Worm (Caenorhabditis elegans): Measurements from ENCODE around the gene Y82E9BR.6.

The Y82E9BR.6 gene

ce11 chrIII:1392763-1393162 lies 11.7 kb downstream of the Y82E9BR.6 start (continued):
- TF ChIP-seq lir-3 (tag; optimal IDR thresholded peaks at IDR 0.05; ENCODE audit: poor library complexity): no peak
- TF ChIP-seq ces-1 (GFP tag; optimal IDR thresholded peaks at IDR 0.05): no peak
- no peak for TF ChIP-seq aha-1 (tag; optimal IDR thresholded peaks at IDR 0.05)
- no peak for TF ChIP-seq tlp-1 (tag; optimal IDR thresholded peaks at IDR 0.05)
- no peak for TF ChIP-seq pax-3 (tag; optimal IDR thresholded peaks at IDR 0.05)
- TF ChIP-seq nhr-90 (tag; optimal IDR thresholded peaks at IDR 0.05; ENCODE audit: poor library complexity): peak; percentile 19

ce11 chrIII:1395355-1395754 lies 14.3 kb downstream of the Y82E9BR.6 start:
- no peak for TF ChIP-seq nhr-84 (tag; optimal IDR thresholded peaks at IDR 0.05)
- no peak for TF ChIP-seq lin-35 (GFP tag; optimal IDR thresholded peaks at IDR 0.05)
- TF ChIP-seq irx-1 (tag; optimal IDR thresholded peaks at IDR 0.05): no peak
- no peak for TF ChIP-seq grh-1 (GFP tag; IDR thresholded peaks at IDR 0.05)
- no peak for TF ChIP-seq tlp-1 (tag; optimal IDR thresholded peaks at IDR 0.05)
- TF ChIP-seq elt-2 (tag; optimal IDR thresholded peaks at IDR 0.05): peak; percentile 17
- no peak for TF ChIP-seq ets-5 (GFP tag; IDR thresholded peaks at IDR 0.05)
- no peak for TF ChIP-seq ceh-63 (GFP tag; optimal IDR thresholded peaks at IDR 0.05)

ce11 chrIII:1398183-1398582 lies 17.2 kb downstream of the Y82E9BR.6 start:
- TF ChIP-seq xbp-1 (tag; optimal IDR thresholded peaks at IDR 0.05) (no peak), elt-2 (tag; optimal IDR thresholded peaks at IDR 0.05) (peak; percentile 86)

ce11 chrIII:1399670-1400069 lies 18.6 kb downstream of the Y82E9BR.6 start, which contains the start of gene pals-16:
Gene pals-16 (plus strand): TSS chrIII:1399970.
- TF ChIP-seq dsc-1 (tag; optimal IDR thresholded peaks at IDR 0.05) (no peak), egl-27 (tag; optimal IDR thresholded peaks at IDR 0.05) (no peak), snpc-4 (tag; optimal IDR thresholded peaks at IDR 0.05) (no peak), elt-3 (tag; optimal IDR thresholded peaks at IDR 0.05) (no peak), sox-4 (tag; optimal IDR thresholded peaks at IDR 0.05) (no peak), ztf-4 (tag; optimal IDR thresholded peaks at IDR 0.05) (no peak), lin-35 (GFP tag; optimal IDR thresholded peaks at IDR 0.05) (no peak), nhr-84 (tag; optimal IDR thresholded peaks at IDR 0.05) (no peak), fos-1 (tag; optimal IDR thresholded peaks at IDR 0.05) (no peak), hpl-2 (GFP tag; optimal IDR thresholded peaks at IDR 0.05) (no peak), nhr-77 (tag; optimal IDR thresholded peaks at IDR 0.05) (no peak), pqm-1 (tag; optimal IDR thresholded peaks at IDR 0.05) (no peak), nhr-28 (tag; optimal IDR thresholded peaks at IDR 0.05) (no peak), xbp-1 (tag; optimal IDR thresholded peaks at IDR 0.05) (no peak)

ce11 chrIII:1401497-1401990 lies 20.5 kb downstream of the Y82E9BR.6 start, which contains the start of gene pals-19:
Gene pals-19 (plus strand): TSS chrIII:1401940.
- TF ChIP-seq elt-3 (tag; optimal IDR thresholded peaks at IDR 0.05) (no peak), alr-1 (tag; optimal IDR thresholded peaks at IDR 0.05; ENCODE audit: borderline replicate concordance) (no peak), lin-35 (GFP tag; optimal IDR thresholded peaks at IDR 0.05) (peak in 1 of 2 experiments; percentile 9), sox-4 (tag; optimal IDR thresholded peaks at IDR 0.05) (no peak), hpl-2 (GFP tag; optimal IDR thresholded peaks at IDR 0.05) (no peak), elt-2 (tag; optimal IDR thresholded peaks at IDR 0.05) (peak; percentile 78), nhr-19 (GFP tag; conservative IDR thresholded peaks at IDR 0.05) (no peak), nhr-84 (tag; optimal IDR thresholded peaks at IDR 0.05) (no peak), lin-39 (tag; optimal IDR thresholded peaks at IDR 0.05) (no peak), egl-13 (tag; optimal IDR thresholded peaks at IDR 0.05) (no peak), unc-30 (tag; optimal IDR thresholded peaks at IDR 0.05) (no peak)

ce11 chrIII:1403108-1403507 lies 22.1 kb downstream of the Y82E9BR.6 start, which contains the start of gene pals-18:
Gene pals-18 (plus strand): TSS chrIII:1403408.
- TF ChIP-seq aly-2 (tag; optimal IDR thresholded peaks at IDR 0.05) (no peak), lsy-2 (tag; optimal IDR thresholded peaks at IDR 0.05) (no peak), nhr-28 (tag; optimal IDR thresholded peaks at IDR 0.05) (no peak), ces-1 (GFP tag; optimal IDR thresholded peaks at IDR 0.05) (no peak), elt-3 (tag; optimal IDR thresholded peaks at IDR 0.05) (no peak), pqm-1 (tag; optimal IDR thresholded peaks at IDR 0.05) (no peak), sup-37 (GFP tag; optimal IDR thresholded peaks at IDR 0.05) (no peak), lin-15B (tag; optimal IDR thresholded peaks at IDR 0.05) (no peak)
